Fruit fly (Drosophila melanogaster) whole organism, embryonic: ENCODE data around the gene Gr97a.

ENCODE experiments used
- BEAF-32 ChIP-seq: fragments of 200-800 bp; sonication (Bioruptor generic); optimal IDR thresholded peaks from 3 replicates; lab custom pipeline; 2017; ENCODE audit warnings: missing biosample characterization, missing genetic modification characterization, mild to moderate bottlenecking, moderate library complexity, missing genetic modification reagents
- CG15269 ChIP-seq: fragments of 200-800 bp; sonication (Bioruptor generic); optimal IDR thresholded peaks from 2 replicates; lab custom pipeline; 2018; ENCODE audit warnings: missing biosample characterization, mild to moderate bottlenecking, missing genetic modification characterization, moderate library complexity
- Lim3 ChIP-seq: fragments of 200-800 bp; sonication (Bioruptor generic); IDR thresholded peaks from 2 replicates; pipeline ENCODE4 v1.3.6; 2022; ENCODE audit warnings: missing biosample characterization, missing genetic modification characterization
- Lpt ChIP-seq: fragments of >200 bp; optimal IDR thresholded peaks from 2 replicates; lab custom pipeline; 2018; ENCODE audit warnings: missing biosample characterization, missing genetic modification characterization
- Oaz ChIP-seq: fragments of 200-800 bp; sonication (Bioruptor generic); IDR thresholded peaks from 2 replicates; pipeline ENCODE4 v1.3.6; 2022; ENCODE audit warnings: missing biosample characterization, missing genetic modification characterization
- Rx ChIP-seq: fragments of 200-800 bp; sonication (Bioruptor generic); IDR thresholded peaks from 2 replicates; pipeline ENCODE4 v1.3.6; 2022; ENCODE audit warnings: missing biosample characterization, missing genetic modification characterization
- dimm ChIP-seq: fragments of 200-800 bp; sonication (Bioruptor generic); IDR thresholded peaks from 2 replicates; pipeline ENCODE4 v1.3.6; 2022; ENCODE audit warnings: missing biosample characterization, missing genetic modification characterization
- fu2 ChIP-seq: fragments of 200-800 bp; sonication (Bioruptor generic); optimal IDR thresholded peaks from 2 replicates; lab custom pipeline; 2016; ENCODE audit warnings: missing biosample characterization, missing genetic modification characterization

DNA sequence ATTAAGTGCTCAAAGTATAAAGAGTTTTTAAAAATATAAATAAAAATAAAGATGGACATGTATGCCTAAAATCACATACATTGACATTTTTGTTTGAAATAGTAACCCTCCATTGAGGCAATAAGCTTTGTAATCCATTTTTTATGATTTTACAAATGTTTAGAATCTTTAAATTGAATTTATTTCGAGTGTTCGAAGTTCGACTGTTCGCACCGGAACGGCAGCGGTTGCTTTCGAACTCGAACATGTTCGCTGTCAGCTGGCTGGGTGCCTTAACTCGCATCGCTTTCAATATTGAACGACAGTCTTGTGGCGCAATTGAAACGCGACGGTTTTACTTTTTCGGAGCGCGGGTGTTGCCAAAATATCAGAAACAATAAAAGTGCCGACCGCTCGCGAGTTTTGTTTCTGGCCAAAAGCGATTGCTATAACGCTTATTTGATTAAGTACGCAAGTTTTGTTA, 50.8 kb downstream of the Gr97a start, which contains the start of gene CG46339:
- no peak for TF ChIP-seq Lim3
- no peak for TF ChIP-seq BEAF-32 (GFP tag; lab: Kevin White, UChicago)
- no peak for TF ChIP-seq Oaz (GFP tag; lab: Robert Waterston, UW)
- no peak for TF ChIP-seq dimm
- TF ChIP-seq fu2 (GFP tag; lab: Kevin White, UChicago): no peak
- TF ChIP-seq CG15269 (tag; lab: Kevin White, UChicago): peak; percentile 16
- TF ChIP-seq Lpt (GFP tag; lab: Kevin White, UChicago): no peak
- TF ChIP-seq Rx (GFP tag; lab: Robert Waterston, UW): no peak
